Worm (Caenorhabditis elegans) whole organism, L4/young adult: ENCODE data around the gene srw-11.

Experiments
- W03F9.2 ChIP-seq: fragments of 150-350 bp; optimal IDR thresholded peaks from 2 replicates; lab custom pipeline; 2014; ENCODE audit warnings: missing biosample characterization, missing genetic modification characterization
- him-1 ChIP-seq: sonication (generic microtip); optimal IDR thresholded peaks from 2 replicates; lab custom pipeline; 2016; ENCODE audit warnings: missing genotype, missing genetic modification reagents, missing genetic modification characterization, missing compliant biosample characterization

DNA sequence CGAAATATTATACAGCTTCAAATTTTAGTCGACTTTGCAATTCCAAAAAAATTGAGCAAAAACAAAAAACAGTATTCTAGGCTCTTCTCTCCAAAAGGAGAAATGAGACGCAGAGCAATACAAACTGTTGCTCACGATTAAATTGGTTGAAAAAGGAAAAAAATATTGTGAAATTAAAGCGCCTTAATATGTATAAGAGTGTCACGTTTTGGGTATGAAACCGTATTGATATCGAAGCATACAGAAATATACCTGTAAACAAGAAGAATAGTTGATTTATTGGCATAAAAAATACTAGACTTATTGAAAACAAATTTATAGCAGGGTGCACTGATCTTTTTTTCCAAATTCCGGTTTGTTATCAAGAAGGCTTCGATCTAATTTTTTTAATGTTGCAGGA, 25.7 kb upstream of the srw-11 start, which contains the start of gene M01B2.13:
- TF ChIP-seq W03F9.2, result no peak
- no peak for TF ChIP-seq him-1 (tag; lab: Kevin White, UChicago)
